Worm (Caenorhabditis elegans) whole organism, L4/young adult: ENCODE measurements around the gene anmt-2.

Source experiments
- W03F9.2 ChIP-seq: fragments of 150-350 bp; optimal IDR thresholded peaks from 2 replicates; lab custom pipeline; 2014; ENCODE audit warnings: missing biosample characterization, missing genetic modification characterization
- dao-5 ChIP-seq: sonication (generic microtip); optimal IDR thresholded peaks from 2 replicates; lab custom pipeline; 2016; ENCODE audit warnings: missing genotype, missing genetic modification characterization, moderate library complexity, missing compliant biosample characterization
- him-1 ChIP-seq: sonication (generic microtip); optimal IDR thresholded peaks from 2 replicates; lab custom pipeline; 2016; ENCODE audit warnings: missing genotype, missing genetic modification reagents, missing genetic modification characterization, missing compliant biosample characterization

- TF ChIP-seq him-1 (tag; lab: Kevin White, UChicago) (no peak), dao-5 (tag; lab: Kevin White, UChicago) (no peak), W03F9.2 (no peak)
Observed at ce11 chrIII:6190810-6191209, 33.3 kb upstream of the anmt-2 start, which contains the start of gene C23G10.5.
